Fruit fly (Drosophila melanogaster): Measurements from ENCODE around the gene TfIIB.

The TfIIB gene

dm6 chr2L:10428528-10428927 is 2.6 kb upstream of the TfIIB start, which contains the start of gene CG5188 (continued):
- no peak for TF ChIP-seq Dip2 (GFP tag; IDR thresholded peaks at IDR 0.05)
- TF ChIP-seq Mrtf (GFP tag; IDR thresholded peaks at IDR 0.05), result no peak
- TF ChIP-seq crp (GFP tag; optimal IDR thresholded peaks at IDR 0.05), result peak in 1 of 2 experiments; percentile 5
- TF ChIP-seq wek (GFP tag; optimal IDR thresholded peaks at IDR 0.05), result peak; percentile 98
- peak; percentile 6 for TF ChIP-seq CG3995 (GFP tag; optimal IDR thresholded peaks at IDR 0.05)
- no peak for TF ChIP-seq Meics (GFP tag; optimal IDR thresholded peaks at IDR 0.05)
- TF ChIP-seq CG8290 (GFP tag; optimal IDR thresholded peaks at IDR 0.05), result no peak
- no peak for TF ChIP-seq CG8290 (tag; optimal IDR thresholded peaks at IDR 0.05)
- TF ChIP-seq Rx (GFP tag; IDR thresholded peaks at IDR 0.05), result no peak
- TF ChIP-seq Nf-YA (GFP tag; IDR thresholded peaks at IDR 0.05), result no peak
- TF ChIP-seq shn (GFP tag; optimal IDR thresholded peaks at IDR 0.05), result no peak
- TF ChIP-seq Lpt (GFP tag; optimal IDR thresholded peaks at IDR 0.05), result no peak
- no peak for TF ChIP-seq CG8765 (GFP tag; IDR thresholded peaks at IDR 0.05)
- no peak for TF ChIP-seq Bteb2 (GFP tag; optimal IDR thresholded peaks at IDR 0.05)
- no peak for TF ChIP-seq h (optimal IDR thresholded peaks at IDR 0.05)
- no peak for TF ChIP-seq CG15479 (GFP tag; optimal IDR thresholded peaks at IDR 0.05)
- TF ChIP-seq sens-2 (GFP tag; IDR thresholded peaks at IDR 0.05), result no peak
- TF ChIP-seq HLHmδ (GFP tag; optimal IDR thresholded peaks at IDR 0.05), result no peak
- TF ChIP-seq ERR (GFP tag; optimal IDR thresholded peaks at IDR 0.05), result no peak
- no peak for TF ChIP-seq Lim3 (GFP tag; IDR thresholded peaks at IDR 0.05)
- TF ChIP-seq CG17829 (tag; optimal IDR thresholded peaks at IDR 0.05), result peak; percentile 68
- peak; percentile 19 for TF ChIP-seq Oli (tag; optimal IDR thresholded peaks at IDR 0.05)
- peak; percentile 82 for TF ChIP-seq row (GFP tag; IDR thresholded peaks at IDR 0.05)
- peak; percentile 83 for TF ChIP-seq CG30020 (tag; optimal IDR thresholded peaks at IDR 0.05)
- 0 out of 3 replicates have a peak, but pooled peaks have one; percentile 39 for TF ChIP-seq CG34224 (GFP tag; IDR thresholded peaks at IDR 0.05; ENCODE audit: partially characterized antibody)
- no peak for TF ChIP-seq CG17568 (GFP tag; optimal IDR thresholded peaks at IDR 0.05)
- no peak for TF ChIP-seq Mes4 (GFP tag; optimal IDR thresholded peaks at IDR 0.05)
- TF ChIP-seq CG13287 (GFP tag; IDR thresholded peaks at IDR 0.05; ENCODE audit: partially characterized antibody), result peak; percentile 62; the same call in 1 of the 2 replicates
- peak; percentile 41; the same call in 1 of the 2 replicates for TF ChIP-seq Atf6 (GFP tag; IDR thresholded peaks at IDR 0.05)
- TF ChIP-seq CG1602 (GFP tag; optimal IDR thresholded peaks at IDR 0.05), result peak; percentile 45
- peak; percentile 19 for TF ChIP-seq CG4424 (GFP tag; optimal IDR thresholded peaks at IDR 0.05)
- TF ChIP-seq cwo (GFP tag; optimal IDR thresholded peaks at IDR 0.05), result peak; percentile 27
- TF ChIP-seq Oaz (GFP tag; IDR thresholded peaks at IDR 0.05), result no peak
- TF ChIP-seq toy (GFP tag; IDR thresholded peaks at IDR 0.05), result no peak
- TF ChIP-seq CG5180 (GFP tag; optimal IDR thresholded peaks at IDR 0.05), result no peak
- TF ChIP-seq CG12391 (tag; optimal IDR thresholded peaks at IDR 0.05), result peak; percentile 67
- TF ChIP-seq Neu2 (GFP tag; optimal IDR thresholded peaks at IDR 0.05; ENCODE audit: borderline replicate concordance), result no peak
- TF ChIP-seq Eip74EF (GFP tag; optimal IDR thresholded peaks at IDR 0.05), result peak in 1 of 2 experiments; percentile 29
- no peak for TF ChIP-seq zf30C (GFP tag; optimal IDR thresholded peaks at IDR 0.05)
- TF ChIP-seq gce (GFP tag; IDR thresholded peaks at IDR 0.05), result 0 out of 3 replicates have a peak, but pooled peaks have one; percentile 48
- no peak for TF ChIP-seq Hmr (GFP tag; optimal IDR thresholded peaks at IDR 0.05)
- TF ChIP-seq YL-1 (GFP tag; optimal IDR thresholded peaks at IDR 0.05), result peak; percentile 82
- TF ChIP-seq caup (GFP tag; optimal IDR thresholded peaks at IDR 0.05; ENCODE audit: severe bottlenecking), result peak; percentile 47
- no peak for TF ChIP-seq kay (GFP tag; optimal IDR thresholded peaks at IDR 0.05)
- no peak for TF ChIP-seq Hey (tag; optimal IDR thresholded peaks at IDR 0.05)
- peak; percentile 53; the same call in 1 of the 2 replicates for TF ChIP-seq ato (GFP tag; IDR thresholded peaks at IDR 0.05; ENCODE audit: partially characterized antibody)
- TF ChIP-seq Kr (GFP tag; optimal IDR thresholded peaks at IDR 0.05), result no peak
- no peak for TF ChIP-seq HHEX (GFP tag; optimal IDR thresholded peaks at IDR 0.05)
- 0 out of 2 replicates have a peak, but pooled peaks have one; percentile 27 for TF ChIP-seq CG31224 (GFP tag; IDR thresholded peaks at IDR 0.05)
- no peak for TF ChIP-seq CG15073 (GFP tag; optimal IDR thresholded peaks at IDR 0.05)
- TF ChIP-seq CG6654 (GFP tag; optimal IDR thresholded peaks at IDR 0.05), result no peak
